Worm (Caenorhabditis elegans): ENCODE data around the gene F53F4.12.

ce11 chrV:13669170-13669569, 43.3 kb downstream of the F53F4.12 start:
- no peak for TF ChIP-seq nhr-12 (tag; optimal IDR thresholded peaks at IDR 0.05)
- TF ChIP-seq snpc-4 (tag; optimal IDR thresholded peaks at IDR 0.05): no peak
- no peak for TF ChIP-seq unc-62 (GFP tag; optimal IDR thresholded peaks at IDR 0.05)
- no peak for TF ChIP-seq ztf-11 (tag; optimal IDR thresholded peaks at IDR 0.05)
- TF ChIP-seq grh-1 (GFP tag; IDR thresholded peaks at IDR 0.05): no peak
- TF ChIP-seq lin-15B (tag; optimal IDR thresholded peaks at IDR 0.05): no peak
- no peak for TF ChIP-seq aha-1 (tag; optimal IDR thresholded peaks at IDR 0.05)
- TF ChIP-seq zag-1 (tag; optimal IDR thresholded peaks at IDR 0.05): no peak

All from whole organism, L1 larva.